Fruit fly (Drosophila melanogaster): ENCODE results near the gene Cyp6d5.

dm6 chr3R:14001208-14001916 is 27.7 kb upstream of the Cyp6d5 start:
- TF ChIP-seq h (optimal IDR thresholded peaks at IDR 0.05) (no peak), psq (optimal IDR thresholded peaks at IDR 0.05) (no peak), ttk (optimal IDR thresholded peaks at IDR 0.05) (no peak)
